Worm (Caenorhabditis elegans) whole organism, L3 larva: ENCODE results near the gene Y81B9A.1.

Experiments
- ZK546.5 ChIP-seq: sonication (generic microtip); optimal IDR thresholded peaks from 2 replicates; lab custom pipeline; 2017; ENCODE audit warnings: missing biosample characterization, missing genetic modification characterization
- aly-2 ChIP-seq: fragments of 150-350 bp; optimal IDR thresholded peaks from 2 replicates; lab custom pipeline; 2014; ENCODE audit warnings: missing biosample characterization, missing genetic modification characterization
- ceh-16 ChIP-seq: sonication (generic microtip); optimal IDR thresholded peaks from 2 replicates; lab custom pipeline; 2017; ENCODE audit warnings: missing biosample characterization, missing genetic modification characterization
- elt-1 ChIP-seq: fragments of 150-350 bp; optimal IDR thresholded peaks from 2 replicates; lab custom pipeline; 2014; ENCODE audit warnings: missing biosample characterization, missing genetic modification characterization
- nhr-237 ChIP-seq: fragments of 150-350 bp; optimal IDR thresholded peaks from 2 replicates; lab custom pipeline; 2014; ENCODE audit warnings: missing biosample characterization, missing genetic modification characterization
- nhr-28 ChIP-seq: fragments of 150-350 bp; optimal IDR thresholded peaks from 2 replicates; lab custom pipeline; 2014; ENCODE audit warnings: missing biosample characterization, missing genetic modification characterization
- nhr-76 ChIP-seq: fragments of 150-350 bp; sonication (generic microtip); optimal IDR thresholded peaks from 5 replicates; lab custom pipeline; 2014; ENCODE audit warnings: missing biosample characterization, missing genetic modification characterization
- pha-4 ChIP-seq: fragments of 150-350 bp; optimal IDR thresholded peaks from 2 replicates; lab custom pipeline; 2014; ENCODE audit warnings: missing biosample characterization, missing genetic modification reagents, missing genetic modification characterization
- zag-1 ChIP-seq: fragments of 150-350 bp; optimal IDR thresholded peaks from 2 replicates; lab custom pipeline; 2014; ENCODE audit warnings: missing biosample characterization, missing genetic modification characterization

DNA sequence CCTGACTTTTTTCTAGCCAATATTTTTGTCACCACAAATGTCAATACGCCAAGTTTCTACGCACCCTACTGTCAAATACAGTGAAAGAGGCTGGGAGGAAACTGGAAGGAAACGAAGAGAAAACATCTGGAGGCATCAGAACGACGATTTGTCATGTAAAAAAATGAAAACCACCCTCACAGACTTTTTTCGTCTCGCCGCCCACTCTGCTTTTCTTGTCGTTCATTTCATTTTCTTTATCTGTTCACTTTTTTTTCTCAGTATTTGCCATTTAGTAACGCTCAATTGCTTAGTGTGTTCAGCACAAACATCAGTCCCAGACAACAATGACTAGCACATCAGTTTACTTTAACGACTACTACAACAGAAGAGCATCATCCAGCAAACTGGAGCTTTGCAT, 46.4 kb upstream of the Y81B9A.1 start, which contains the start of gene B0563.5:
- TF ChIP-seq nhr-28 (tag; lab: Kevin White, UChicago) (no peak), zag-1 (no peak), ZK546.5 (tag; lab: Kevin White, UChicago) (no peak), elt-1 (tag; lab: Kevin White, UChicago) (no peak), nhr-76 (tag; lab: Kevin White, UChicago) (no peak), aly-2 (no peak), nhr-237 (tag; lab: Kevin White, UChicago) (no peak), ceh-16 (tag; lab: Kevin White, UChicago) (no peak), pha-4 (tag; lab: Kevin White, UChicago) (no peak)
